Worm (Caenorhabditis elegans): Measurements from ENCODE around the gene Y55F3BR.1.

ce11 chrIV:860810-861209 is 13.8 kb upstream of the Y55F3BR.1 start:
- TF ChIP-seq med-1 (GFP tag; optimal IDR thresholded peaks at IDR 0.05; ENCODE audit: insufficient read depth) (no peak), ref-1 (GFP tag; conservative IDR thresholded peaks at IDR 0.05) (no peak), flt-1 (GFP tag; IDR thresholded peaks at IDR 0.05) (no peak), klf-2 (GFP tag; conservative IDR thresholded peaks at IDR 0.05) (no peak), tab-1 (GFP tag; IDR thresholded peaks at IDR 0.05) (no peak), cog-1 (tag; optimal IDR thresholded peaks at IDR 0.05) (no peak), ztf-29 (GFP tag; IDR thresholded peaks at IDR 0.05) (no peak), ztf-23 (GFP tag; IDR thresholded peaks at IDR 0.05) (no peak), T22C8.4 (GFP tag; IDR thresholded peaks at IDR 0.05) (no peak)
